Worm (Caenorhabditis elegans) whole organism, young adult: ENCODE results near the gene jtr-1.
A peak's percentile ranks its signal among the peaks of the same experiment; 100 is the strongest.

Experiments
- B0261.1 ChIP-seq: sonication (generic microtip); optimal IDR thresholded peaks from 2 replicates; lab custom pipeline; 2016; ENCODE audit warnings: mild to moderate bottlenecking, missing genetic modification characterization, moderate library complexity, missing compliant biosample characterization
- F33H1.4 ChIP-seq: fragments of 200-800 bp; sonication (Bioruptor generic); IDR thresholded peaks from 2 replicates; pipeline ENCODE4 v1.3.6; 2022; ENCODE audit warnings: missing genetic modification reagents, missing genetic modification characterization, missing compliant biosample characterization
- F52B5.7 ChIP-seq: sonication (generic microtip); optimal IDR thresholded peaks from 2 replicates; lab custom pipeline; 2016; ENCODE audit warnings: mild to moderate bottlenecking, missing genetic modification characterization, missing compliant biosample characterization
- F55B11.4 ChIP-seq: sonication (generic microtip); optimal IDR thresholded peaks from 2 replicates; lab custom pipeline; 2016; ENCODE audit warnings: missing compliant biosample characterization, missing genetic modification characterization, borderline replicate concordance; ENCODE audit not compliant: insufficient read depth
- K11D2.4 ChIP-seq: fragments of 200-800 bp; sonication (Bioruptor generic); IDR thresholded peaks from 2 replicates; pipeline ENCODE4 v1.3.6; 2022; ENCODE audit warnings: missing genetic modification reagents, missing genetic modification characterization, missing compliant biosample characterization
- Y56A3A.18 ChIP-seq: fragments of 200-800 bp; sonication (Bioruptor generic); IDR thresholded peaks from 2 replicates; pipeline ENCODE4 v1.3.6; 2022; ENCODE audit warnings: missing genetic modification reagents, missing genetic modification characterization, missing compliant biosample characterization
- Y67H2A.10 ChIP-seq: fragments of 200-800 bp; sonication (Bioruptor generic); conservative IDR thresholded peaks from 2 replicates; pipeline ENCODE4 v1.3.6; 2022; ENCODE audit warnings: missing genetic modification reagents, missing genetic modification characterization, missing compliant biosample characterization
- ZK185.1 ChIP-seq: sonication (generic microtip); optimal IDR thresholded peaks from 2 replicates; lab custom pipeline; 2016; ENCODE audit warnings: mild to moderate bottlenecking, missing genetic modification characterization, missing compliant biosample characterization; ENCODE audit not compliant: poor library complexity, severe bottlenecking
- aptf-3 ChIP-seq: fragments of 200-800 bp; sonication (Bioruptor generic); IDR thresholded peaks from 2 replicates; pipeline ENCODE4 v1.3.6; 2022; ENCODE audit warnings: missing genetic modification characterization, missing compliant biosample characterization
- athp-1 ChIP-seq: sonication (generic microtip); optimal IDR thresholded peaks from 2 replicates; lab custom pipeline; 2017; ENCODE audit warnings: mild to moderate bottlenecking, missing genetic modification characterization, missing compliant biosample characterization
- attf-5 ChIP-seq: fragments of 200-800 bp; sonication (Bioruptor generic); optimal IDR thresholded peaks from 2 replicates; lab custom pipeline; 2018; ENCODE audit warnings: mild to moderate bottlenecking, missing genetic modification characterization, missing compliant biosample characterization
- ceh-27 ChIP-seq: fragments of 200-800 bp; sonication (Bioruptor generic); optimal IDR thresholded peaks from 2 replicates; lab custom pipeline; 2018; ENCODE audit warnings: mild to moderate bottlenecking, missing genetic modification characterization, moderate library complexity, missing compliant biosample characterization
- chd-7 ChIP-seq: sonication (generic microtip); optimal IDR thresholded peaks from 2 replicates; lab custom pipeline; 2016; ENCODE audit warnings: mild to moderate bottlenecking, missing genetic modification characterization, moderate library complexity, missing compliant biosample characterization
- dpff-1 ChIP-seq: sonication (generic microtip); optimal IDR thresholded peaks from 2 replicates; lab custom pipeline; 2017; ENCODE audit warnings: mild to moderate bottlenecking, missing genetic modification characterization, missing compliant biosample characterization
- egrh-3 ChIP-seq: fragments of 200-800 bp; sonication (Bioruptor generic); IDR thresholded peaks from 2 replicates; pipeline ENCODE4 v1.3.6; 2022; ENCODE audit warnings: missing genetic modification reagents, missing genetic modification characterization, missing compliant biosample characterization
- hlh-12 ChIP-seq: sonication (generic microtip); optimal IDR thresholded peaks from 2 replicates; lab custom pipeline; 2016; ENCODE audit warnings: missing genetic modification characterization, missing compliant biosample characterization
- hmg-1.2 ChIP-seq: fragments of 200-800 bp; sonication (Bioruptor generic); IDR thresholded peaks from 2 replicates; pipeline ENCODE4 v1.3.6; 2022; ENCODE audit warnings: missing genetic modification reagents, missing genetic modification characterization, missing compliant biosample characterization
- lag-1 ChIP-seq: fragments of 200-800 bp; sonication (Bioruptor generic); IDR thresholded peaks from 2 replicates; pipeline ENCODE4 v1.3.6; 2022; ENCODE audit warnings: missing genetic modification reagents, missing genetic modification characterization, missing compliant biosample characterization
- let-526 ChIP-seq: fragments of 200-800 bp; sonication (Bioruptor generic); IDR thresholded peaks from 2 replicates; pipeline ENCODE4 v1.3.6; 2022; ENCODE audit warnings: missing genetic modification reagents, missing genetic modification characterization, missing compliant biosample characterization
- lin-35 ChIP-seq, 3 experiments: fragments of 150-350 bp in 2 of 3; sonication (generic microtip) in 1 of 3; optimal IDR thresholded peaks; 2 replicates each; lab custom pipeline; 2014 to 2018; ENCODE audit warnings: missing biosample characterization in 3 of 3, missing genetic modification characterization in 3 of 3, missing genetic modification reagents in 3 of 3
- lin-40 ChIP-seq: sonication (generic microtip); optimal IDR thresholded peaks from 2 replicates; lab custom pipeline; 2016; ENCODE audit warnings: missing genetic modification characterization, mild to moderate bottlenecking, missing compliant biosample characterization, missing genotype, missing genetic modification reagents
- lir-1 ChIP-seq: fragments of 200-800 bp; sonication (Bioruptor generic); conservative IDR thresholded peaks from 2 replicates; pipeline ENCODE4 v1.3.6; 2022; ENCODE audit warnings: missing genetic modification reagents, missing genetic modification characterization, missing compliant biosample characterization
- madf-10 ChIP-seq: sonication (generic microtip); optimal IDR thresholded peaks from 2 replicates; lab custom pipeline; 2016; ENCODE audit warnings: mild to moderate bottlenecking, missing genetic modification characterization, missing compliant biosample characterization
- mxl-1 ChIP-seq: sonication (generic microtip); optimal IDR thresholded peaks from 2 replicates; lab custom pipeline; 2016; ENCODE audit warnings: missing genetic modification characterization, missing compliant biosample characterization
- nhr-80 ChIP-seq: sonication (generic microtip); optimal IDR thresholded peaks from 2 replicates; lab custom pipeline; 2016; ENCODE audit warnings: missing genetic modification characterization, missing compliant biosample characterization
- rec-8 ChIP-seq, 2 experiments: sonication (generic microtip); optimal IDR thresholded peaks; 2 replicates each; lab custom pipeline; 2016; ENCODE audit warnings: mild to moderate bottlenecking in 2 of 2, missing genetic modification characterization in 2 of 2, missing genetic modification reagents in 2 of 2, missing genotype in 2 of 2, missing biosample characterization in 1 of 2, missing compliant biosample characterization in 1 of 2, moderate library complexity in 1 of 2
- rpc-1 ChIP-seq, 2 experiments: fragments of 150-350 bp in 1 of 2; sonication (generic microtip) in 1 of 2; optimal IDR thresholded peaks; 2 replicates each; lab custom pipeline; 2014 to 2018; ENCODE audit warnings: missing biosample characterization in 1 of 2, missing genetic modification characterization in 1 of 2, missing genetic modification reagents in 1 of 2, missing genotype in 1 of 2
- sdz-38 ChIP-seq: sonication (generic microtip); optimal IDR thresholded peaks from 2 replicates; lab custom pipeline; 2016; ENCODE audit warnings: missing genotype, missing genetic modification characterization, missing compliant biosample characterization
- snpc-1.1 ChIP-seq: sonication (generic microtip); optimal IDR thresholded peaks from 2 replicates; lab custom pipeline; 2017; ENCODE audit warnings: missing genetic modification characterization, mild to moderate bottlenecking, missing compliant biosample characterization, antibody characterized with exemption, moderate library complexity, missing genotype, missing genetic modification reagents; ENCODE audit not compliant: insufficient read depth
- snpc-4 ChIP-seq, 5 experiments: fragments of 150-350 bp in 1 of 5; sonication (generic microtip) in 4 of 5; optimal IDR thresholded peaks; 2 replicates each; lab custom pipeline; 2014 to 2018; ENCODE audit warnings: missing genetic modification characterization in 5 of 5, missing biosample characterization in 3 of 5, antibody characterized with exemption in 2 of 5, mild to moderate bottlenecking in 2 of 5, missing compliant biosample characterization in 2 of 5, missing genotype in 2 of 5, moderate library complexity in 2 of 5, missing genetic modification reagents in 1 of 5
- sptf-2 ChIP-seq: fragments of 200-800 bp; sonication (Bioruptor generic); optimal IDR thresholded peaks from 2 replicates; lab custom pipeline; 2018; ENCODE audit warnings: mild to moderate bottlenecking, missing genetic modification characterization, missing compliant biosample characterization
- tbp1 ChIP-seq: fragments of 200-800 bp; sonication (Bioruptor generic); optimal IDR thresholded peaks from 2 replicates; lab custom pipeline; 2018; ENCODE audit warnings: mild to moderate bottlenecking, missing genetic modification characterization, missing compliant biosample characterization
- xnd-1 ChIP-seq: sonication (generic microtip); optimal IDR thresholded peaks from 2 replicates; lab custom pipeline; 2016; ENCODE audit warnings: missing genotype, missing genetic modification reagents, missing genetic modification characterization, missing compliant biosample characterization
- zfh-2 ChIP-seq: fragments of 200-800 bp; sonication (Bioruptor generic); conservative IDR thresholded peaks from 2 replicates; pipeline ENCODE4 v1.3.6; 2022; ENCODE audit warnings: missing genetic modification reagents, missing genetic modification characterization, missing compliant biosample characterization
- zim-3 ChIP-seq: sonication (generic microtip); optimal IDR thresholded peaks from 2 replicates; lab custom pipeline; 2017; ENCODE audit warnings: mild to moderate bottlenecking, missing genetic modification characterization, moderate library complexity, missing compliant biosample characterization
- ztf-18 ChIP-seq: sonication (generic microtip); optimal IDR thresholded peaks from 2 replicates; lab custom pipeline; 2016; ENCODE audit warnings: missing genotype, mild to moderate bottlenecking, missing genetic modification characterization, missing compliant biosample characterization
- ztf-6 ChIP-seq: fragments of 200-800 bp; sonication (Bioruptor generic); IDR thresholded peaks from 2 replicates; pipeline ENCODE4 v1.3.6; 2022; ENCODE audit warnings: missing genetic modification reagents, missing genetic modification characterization, missing compliant biosample characterization

The jtr-1 gene

ce11 chrIV:1459826-1460489, 39.2 kb downstream of the jtr-1 start:
- TF ChIP-seq egrh-3 (GFP tag; lab: Robert Waterston, UW) (peak; percentile 67; the same call in 1 of the 2 replicates), sptf-2 (GFP tag; lab: Kevin White, UChicago) (peak; percentile 11), nhr-80 (tag; lab: Kevin White, UChicago) (no peak), zfh-2 (GFP tag; lab: Robert Waterston, UW) (peak; percentile 85), K11D2.4 (GFP tag; lab: Robert Waterston, UW) (no peak), Y56A3A.18 (0 out of 2 replicates have a peak, but pooled peaks have one; percentile 35)

- TF ChIP-seq F52B5.7 (tag; lab: Kevin White, UChicago) (no peak), lin-40 (tag; lab: Kevin White, UChicago) (no peak), lin-35 (GFP tag; optimal IDR thresholded peaks at IDR 0.05; lab: Kevin White, UChicago) (no peak), hmg-1.2 (GFP tag; lab: Robert Waterston, UW) (no peak), snpc-1.1 (tag; lab: Kevin White, UChicago) (no peak), attf-5 (GFP tag; lab: Kevin White, UChicago) (no peak)
Observed at ce11 chrIV:1460686-1461085, 40.0 kb downstream of the jtr-1 start, which contains the start of gene col-106. col-106 (minus strand) TSS chrIV:1460786.

- TF ChIP-seq aptf-3 (GFP tag; lab: Robert Waterston, UW) (no peak), snpc-4 (GFP tag; optimal IDR thresholded peaks at IDR 0.05; lab: Kevin White, UChicago) (no peak), snpc-4 (tag; optimal IDR thresholded peaks at IDR 0.05; lab: Kevin White, UChicago) (peak in 1 of 4 experiments; percentile 24)
- TF ChIP-seq, all 124 proteins: peak for 1
Observed at ce11 chrIV:1461463-1461862, 40.7 kb downstream of the jtr-1 start.

ce11 chrIV:1465462-1465861, 44.7 kb downstream of the jtr-1 start:
- TF ChIP-seq ZK185.1 (no peak), ztf-6 (GFP tag; lab: Robert Waterston, UW) (no peak), xnd-1 (tag; lab: Kevin White, UChicago) (no peak), Y67H2A.10 (GFP tag; lab: Robert Waterston, UW) (no peak), B0261.1 (tag; lab: Kevin White, UChicago) (peak; percentile 44), lag-1 (GFP tag; lab: Robert Waterston, UW) (no peak), let-526 (GFP tag; lab: Robert Waterston, UW) (no peak), sdz-38 (no peak), ceh-27 (GFP tag; lab: Kevin White, UChicago) (no peak), chd-7 (no peak), Y56A3A.18 (no peak), tbp1 (GFP tag; lab: Kevin White, UChicago) (peak; percentile 77), snpc-4 (GFP tag; optimal IDR thresholded peaks at IDR 0.05; lab: Kevin White, UChicago) (no peak), snpc-4 (tag; optimal IDR thresholded peaks at IDR 0.05; lab: Kevin White, UChicago) (no peak), dpff-1 (tag; lab: Kevin White, UChicago) (no peak), rpc-1 (optimal IDR thresholded peaks at IDR 0.05; lab: Kevin White, UChicago) (peak; percentile 47), rpc-1 (tag; optimal IDR thresholded peaks at IDR 0.05; lab: Kevin White, UChicago) (peak; percentile 71)

DNA sequence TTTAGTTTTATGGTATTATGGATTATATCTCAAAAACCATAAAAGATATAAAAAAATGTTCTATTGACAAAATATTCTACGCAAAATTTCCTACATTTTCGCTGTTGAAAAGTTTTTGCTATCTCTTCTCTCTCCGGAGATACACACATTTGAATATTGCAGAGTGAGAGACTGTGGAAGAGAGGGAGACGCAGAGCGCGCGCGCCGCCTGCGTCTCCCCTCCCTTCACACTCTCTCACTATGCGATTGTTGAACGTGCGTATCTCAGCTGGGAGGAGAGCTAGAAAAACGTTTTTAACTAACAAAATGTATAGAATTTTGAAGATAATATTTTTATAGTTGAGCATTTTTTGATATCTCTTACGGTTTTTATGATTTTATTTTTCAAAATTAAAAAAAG, 48.4 kb downstream of the jtr-1 start:
- TF ChIP-seq madf-10 (tag; lab: Kevin White, UChicago) (no peak), zim-3 (tag; lab: Kevin White, UChicago) (no peak), lir-1 (no peak), hmg-1.2 (GFP tag; lab: Robert Waterston, UW) (peak; percentile 85), Y67H2A.10 (GFP tag; lab: Robert Waterston, UW) (no peak), rec-8 (tag; optimal IDR thresholded peaks at IDR 0.05; lab: Kevin White, UChicago) (no peak), athp-1 (no peak), egrh-3 (GFP tag; lab: Robert Waterston, UW) (peak; percentile 35; the same call in 1 of the 2 replicates), F33H1.4 (GFP tag; lab: Robert Waterston, UW) (no peak), hlh-12 (no peak), ztf-18 (tag; lab: Kevin White, UChicago) (no peak), mxl-1 (tag; lab: Kevin White, UChicago) (no peak), F55B11.4 (tag; lab: Kevin White, UChicago) (no peak)
